Worm (Caenorhabditis elegans): Measurements from ENCODE around the gene C34H4.1.

DNA sequence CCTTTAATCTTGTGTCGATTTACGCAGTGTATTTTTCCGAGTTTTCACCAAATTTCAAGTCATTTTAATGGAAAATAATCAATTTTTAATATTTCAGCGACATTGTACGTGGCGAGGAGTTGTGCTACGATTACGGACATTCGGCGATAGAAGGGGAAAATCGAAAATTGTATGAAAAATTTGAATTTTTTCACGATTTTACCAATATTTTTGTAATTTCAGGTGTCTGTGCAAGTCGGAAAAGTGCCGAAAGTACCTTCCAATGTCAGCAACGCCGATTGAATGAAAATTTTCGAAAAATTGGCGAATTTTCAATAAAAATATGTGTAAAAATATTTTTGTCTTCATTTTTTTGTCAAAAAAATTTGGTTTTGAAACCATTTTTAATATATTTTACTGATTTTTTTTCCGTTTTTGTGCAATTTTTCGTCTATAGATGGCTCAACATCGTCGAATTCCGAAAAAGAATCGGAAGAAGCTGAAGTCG, 49.9 kb downstream of the C34H4.1 start, which contains the start of gene Y41D4B.11:
- TF ChIP-seq unc-62 (GFP tag; optimal IDR thresholded peaks at IDR 0.05) (no peak), eor-1 (tag; optimal IDR thresholded peaks at IDR 0.05) (no peak)
